Fruit fly (Drosophila melanogaster) whole organism, wandering third instar larva: ENCODE data around the gene RpS17.

Experiments
- Abd-B ChIP-seq: fragments of >200 bp; optimal IDR thresholded peaks from 2 replicates; lab custom pipeline; 2017; ENCODE audit warnings: missing biosample characterization, missing genetic modification characterization
- CG32264 ChIP-seq: fragments of 200-800 bp; sonication (Bioruptor generic); optimal IDR thresholded peaks from 2 replicates; lab custom pipeline; 2016; ENCODE audit warnings: missing biosample characterization, missing genetic modification characterization
- CG9705 ChIP-seq: fragments of 200-800 bp; sonication (Bioruptor generic); optimal IDR thresholded peaks from 2 replicates; lab custom pipeline; 2018; ENCODE audit warnings: missing biosample characterization, mild to moderate bottlenecking, missing genetic modification characterization
- CrebA ChIP-seq: fragments of 200-800 bp; sonication (Bioruptor generic); optimal IDR thresholded peaks from 2 replicates; lab custom pipeline; 2016; ENCODE audit warnings: missing biosample characterization, mild to moderate bottlenecking, missing genetic modification characterization, borderline replicate concordance
- Dfd ChIP-seq: fragments of >200 bp; optimal IDR thresholded peaks from 2 replicates; lab custom pipeline; 2017; ENCODE audit warnings: missing biosample characterization, missing genetic modification characterization
- Dif ChIP-seq: fragments of 200-275, 200-300 bp; sonication (Bioruptor generic); optimal IDR thresholded peaks from 2 replicates; lab custom pipeline; 2018; ENCODE audit warnings: missing biosample characterization, missing genetic modification characterization; ENCODE audit not compliant: partially characterized antibody
- GATAd ChIP-seq: sonication (Bioruptor generic); optimal IDR thresholded peaks from 2 replicates; lab custom pipeline; 2016; ENCODE audit warnings: missing biosample characterization, missing genetic modification characterization
- HLH106 ChIP-seq: fragments of 200-800 bp; optimal IDR thresholded peaks from 3 replicates; lab custom pipeline; 2019; ENCODE audit warnings: missing biosample characterization, mild to moderate bottlenecking, missing genetic modification characterization, moderate library complexity
- Hnf4 ChIP-seq: fragments of 200-800 bp; sonication (Bioruptor generic); optimal IDR thresholded peaks from 2 replicates; lab custom pipeline; 2016; ENCODE audit warnings: missing biosample characterization, mild to moderate bottlenecking, missing genetic modification characterization
- Hr78 ChIP-seq: fragments of >200 bp; optimal IDR thresholded peaks from 2 replicates; lab custom pipeline; 2017; ENCODE audit warnings: missing biosample characterization, missing genetic modification characterization
- Hr83 ChIP-seq: fragments of 200-300 bp; sonication (Bioruptor generic); optimal IDR thresholded peaks from 2 replicates; lab custom pipeline; 2016; ENCODE audit warnings: missing biosample characterization, mild to moderate bottlenecking, missing genetic modification characterization, moderate library complexity; ENCODE audit not compliant: poor library complexity, severe bottlenecking
- Jra ChIP-seq: sonication (Bioruptor generic); optimal IDR thresholded peaks from 2 replicates; lab custom pipeline; 2016; ENCODE audit warnings: missing biosample characterization, missing genetic modification characterization
- Mio ChIP-seq: sonication (Bioruptor generic); optimal IDR thresholded peaks from 2 replicates; lab custom pipeline; 2016; ENCODE audit warnings: missing biosample characterization, missing genetic modification characterization
- Myc ChIP-seq: fragments of >200 bp; optimal IDR thresholded peaks from 2 replicates; lab custom pipeline; 2017
- N ChIP-seq: fragments of >200 bp; optimal IDR thresholded peaks from 2 replicates; lab custom pipeline; 2018; ENCODE audit warnings: missing biosample characterization, missing external identifiers, missing genetic modification characterization
- OdsH ChIP-seq: fragments of 200-800 bp; sonication (Bioruptor generic); optimal IDR thresholded peaks from 2 replicates; lab custom pipeline; 2016; ENCODE audit warnings: missing biosample characterization, mild to moderate bottlenecking, missing genetic modification characterization
- Rel ChIP-seq, 2 experiments: fragments of 200-800 bp; sonication (Bioruptor generic) in 1 of 2; optimal IDR thresholded peaks; 2 replicates in 1 of 2; 3 replicates in 1 of 2; lab custom pipeline; 2016 to 2019; ENCODE audit warnings: mild to moderate bottlenecking in 2 of 2, missing biosample characterization in 2 of 2, missing genetic modification characterization in 2 of 2, moderate library complexity in 1 of 2
- Sp1 ChIP-seq: fragments of 200-800 bp; sonication (Bioruptor generic); optimal IDR thresholded peaks from 3 replicates; lab custom pipeline; 2019; ENCODE audit warnings: missing biosample characterization, mild to moderate bottlenecking, missing genetic modification characterization, moderate library complexity
- Vsx2 ChIP-seq: fragments of 200-300, 225-300 bp; sonication (Bioruptor generic); optimal IDR thresholded peaks from 2 replicates; lab custom pipeline; 2018; ENCODE audit warnings: missing biosample characterization, missing genetic modification characterization; ENCODE audit not compliant: partially characterized antibody
- br ChIP-seq: fragments of 200-800 bp; sonication (Bioruptor generic); optimal IDR thresholded peaks from 2 replicates; lab custom pipeline; 2016; ENCODE audit warnings: missing biosample characterization, missing genetic modification characterization
- brk ChIP-seq: fragments of 200-800 bp; sonication (Bioruptor generic); optimal IDR thresholded peaks from 2 replicates; lab custom pipeline; 2016; ENCODE audit warnings: missing biosample characterization, mild to moderate bottlenecking, missing genetic modification characterization
- dl ChIP-seq, 2 experiments: fragments of 175-275, 200-275 bp in 1 of 2; fragments of 200-275 bp in 1 of 2; sonication (Bioruptor generic); optimal IDR thresholded peaks; lab custom pipeline; 2018; ENCODE audit warnings: mild to moderate bottlenecking in 2 of 2, missing biosample characterization in 2 of 2, missing genetic modification characterization in 2 of 2, moderate library complexity in 2 of 2; ENCODE audit not compliant: partially characterized antibody in 2 of 2, insufficient read depth in 1 of 2
- dmrt93B ChIP-seq: fragments of 200-800 bp; sonication (Bioruptor generic); optimal IDR thresholded peaks from 2 replicates; lab custom pipeline; 2018; ENCODE audit warnings: missing biosample characterization, mild to moderate bottlenecking, missing genetic modification characterization
- dsf ChIP-seq: sonication (Bioruptor generic); optimal IDR thresholded peaks from 2 replicates; lab custom pipeline; 2016; ENCODE audit warnings: missing biosample characterization, missing genetic modification characterization, borderline replicate concordance
- ey ChIP-seq: fragments of 200-800 bp; sonication (Bioruptor generic); optimal IDR thresholded peaks from 2 replicates; lab custom pipeline; 2016; ENCODE audit warnings: missing biosample characterization, missing genetic modification characterization
- foxo ChIP-seq, 2 experiments: fragments of 200-800 bp; sonication (Bioruptor generic); optimal IDR thresholded peaks; 2 replicates in 1 of 2; 3 replicates in 1 of 2; lab custom pipeline; 2016 to 2017; ENCODE audit warnings: missing biosample characterization in 2 of 2, missing genetic modification characterization in 2 of 2
- fru ChIP-seq: fragments of 200-800 bp; sonication (Bioruptor generic); optimal IDR thresholded peaks from 3 replicates; lab custom pipeline; 2016; ENCODE audit warnings: missing biosample characterization, mild to moderate bottlenecking, missing genetic modification characterization
- h ChIP-seq: fragments of 200-800 bp; sonication (Bioruptor generic); optimal IDR thresholded peaks from 3 replicates; lab custom pipeline; 2016; ENCODE audit warnings: missing biosample characterization, mild to moderate bottlenecking, missing genetic modification characterization
- jim ChIP-seq: fragments of 175-275, 200-325 bp; sonication (Bioruptor generic); optimal IDR thresholded peaks from 2 replicates; lab custom pipeline; 2016; ENCODE audit warnings: missing biosample characterization, mild to moderate bottlenecking, missing genetic modification characterization
- lola ChIP-seq: fragments of >200 bp; optimal IDR thresholded peaks from 2 replicates; lab custom pipeline; 2017; ENCODE audit warnings: missing biosample characterization, missing genetic modification characterization
- pan ChIP-seq: fragments of >200 bp; optimal IDR thresholded peaks from 2 replicates; lab custom pipeline; 2017
- psq ChIP-seq: fragments of 200-800 bp; sonication (Bioruptor generic); optimal IDR thresholded peaks from 3 replicates; lab custom pipeline; 2017; ENCODE audit warnings: missing biosample characterization, mild to moderate bottlenecking, missing genetic modification characterization, moderate library complexity
- rgr ChIP-seq: fragments of 200-800 bp; sonication (Bioruptor generic); optimal IDR thresholded peaks from 3 replicates; lab custom pipeline; 2016; ENCODE audit warnings: missing biosample characterization, mild to moderate bottlenecking, missing genetic modification characterization
- sage ChIP-seq: fragments of 200-800 bp; sonication (Bioruptor generic); optimal IDR thresholded peaks from 2 replicates; lab custom pipeline; 2016; ENCODE audit warnings: missing biosample characterization, mild to moderate bottlenecking, missing genetic modification characterization
- sv ChIP-seq: fragments of 200-800 bp; sonication (Bioruptor generic); optimal IDR thresholded peaks from 3 replicates; lab custom pipeline; 2016; ENCODE audit warnings: missing biosample characterization, missing genetic modification characterization
- tai ChIP-seq: sonication (Bioruptor generic); optimal IDR thresholded peaks from 2 replicates; lab custom pipeline; 2016; ENCODE audit warnings: missing biosample characterization, missing genetic modification characterization
- usp ChIP-seq: fragments of >200 bp; optimal IDR thresholded peaks from 2 replicates; lab custom pipeline; 2017; ENCODE audit warnings: missing biosample characterization, missing genetic modification characterization
- woc ChIP-seq: sonication (Bioruptor generic); optimal IDR thresholded peaks from 2 replicates; lab custom pipeline; 2016; ENCODE audit warnings: missing biosample characterization, mild to moderate bottlenecking, missing genetic modification characterization

The RpS17 gene

dm6 chr3L:9455819-9456388 is 26.3 kb upstream of the RpS17 start, which contains the start of the genes phol and CG3552:
Gene phol (minus strand): TSS chr3L:9456281.
Gene CG3552 (plus strand): TSS chr3L:9456318.
- TF ChIP-seq Myc (lab: Kevin White, UChicago) (peak; percentile 9), HLH106 (peak; percentile 2), CG32264 (no peak), Sp1 (GFP tag; lab: Kevin White, UChicago) (peak; percentile 26), brk (GFP tag; lab: Kevin White, UChicago) (no peak), Rel (GFP tag; optimal IDR thresholded peaks at IDR 0.05; lab: Kevin White, UChicago) (no peak), Rel (tag; optimal IDR thresholded peaks at IDR 0.05; lab: Kevin White, UChicago) (peak; percentile 90), dmrt93B (no peak), rgr (GFP tag; lab: Kevin White, UChicago) (peak; percentile 7), lola (GFP tag; lab: Kevin White, UChicago) (no peak), foxo (GFP tag; optimal IDR thresholded peaks at IDR 0.05; lab: Kevin White, UChicago) (peak in 1 of 2 experiments; percentile 3)

dm6 chr3L:9452422-9452821 is 22.8 kb upstream of the RpS17 start:
- TF ChIP-seq foxo (GFP tag; optimal IDR thresholded peaks at IDR 0.05; lab: Kevin White, UChicago), result no peak
- TF ChIP-seq h (GFP tag; lab: Kevin White, UChicago), result peak; percentile 17
- no peak for TF ChIP-seq ey (GFP tag; lab: Kevin White, UChicago)

dm6 chr3L:9451522-9452118 is 22.0 kb upstream of the RpS17 start, which contains the start of the genes CG3448 and ghi:
Gene CG3448 (minus strand): TSS chr3L:9451572.
Gene ghi (plus strand): TSS chr3L:9451876.
- TF ChIP-seq Hnf4 (GFP tag; lab: Kevin White, UChicago) (peak; percentile 71), h (GFP tag; lab: Kevin White, UChicago) (peak; percentile 84), HLH106 (peak; percentile 78), sv (peak; percentile 4), Hr78 (GFP tag; lab: Kevin White, UChicago) (no peak), Sp1 (GFP tag; lab: Kevin White, UChicago) (peak; percentile 76), CG32264 (peak; percentile 23), sage (GFP tag; lab: Kevin White, UChicago) (peak; percentile 75), N (GFP tag; lab: Kevin White, UChicago) (no peak), fru (GFP tag; lab: Kevin White, UChicago) (peak; percentile 83), foxo (GFP tag; optimal IDR thresholded peaks at IDR 0.05; lab: Kevin White, UChicago) (peak in 1 of 2 experiments; percentile 80), br (peak; percentile 69), Rel (GFP tag; optimal IDR thresholded peaks at IDR 0.05; lab: Kevin White, UChicago) (no peak), Rel (tag; optimal IDR thresholded peaks at IDR 0.05; lab: Kevin White, UChicago) (peak; percentile 76), dsf (GFP tag; lab: Kevin White, UChicago) (peak; percentile 32), Vsx2 (no peak), Mio (GFP tag; lab: Kevin White, UChicago) (no peak), Abd-B (GFP tag; lab: Kevin White, UChicago) (no peak), dl (GFP tag; optimal IDR thresholded peaks at IDR 0.05; lab: Kevin White, UChicago; ENCODE audit: insufficient read depth in 1 of 2, partially characterized antibody in 2 of 2) (no peak), Dif (GFP tag; lab: Kevin White, UChicago) (no peak), dmrt93B (no peak), jim (GFP tag; lab: Kevin White, UChicago) (no peak), usp (GFP tag; lab: Kevin White, UChicago) (no peak), pan (lab: Kevin White, UChicago) (no peak), Hr83 (no peak), Dfd (GFP tag; lab: Kevin White, UChicago) (no peak), rgr (GFP tag; lab: Kevin White, UChicago) (peak; percentile 67), OdsH (peak; percentile 6), psq (GFP tag; lab: Kevin White, UChicago) (peak; percentile 42), CrebA (GFP tag; lab: Kevin White, UChicago) (no peak), brk (GFP tag; lab: Kevin White, UChicago) (no peak), Jra (GFP tag; lab: Kevin White, UChicago) (peak; percentile 58), woc (GFP tag; lab: Kevin White, UChicago) (peak; percentile 69), tai (GFP tag; lab: Kevin White, UChicago) (no peak), Myc (lab: Kevin White, UChicago) (peak; percentile 15), GATAd (no peak), ey (GFP tag; lab: Kevin White, UChicago) (peak; percentile 43), lola (GFP tag; lab: Kevin White, UChicago) (no peak), CG9705 (GFP tag; lab: Kevin White, UChicago) (peak; percentile 69)
